Worm (Caenorhabditis elegans) whole organism, young adult: Measurements from ENCODE around the gene ZC302.3.

Experiments
- B0019.2 ChIP-seq: fragments of 200-800 bp; sonication (Bioruptor generic); conservative IDR thresholded peaks from 2 replicates; pipeline ENCODE4 v1.3.6; 2022; ENCODE audit warnings: missing genetic modification reagents, missing genetic modification characterization, missing compliant biosample characterization
- B0336.3 ChIP-seq: fragments of 200-800 bp; sonication (Bioruptor generic); IDR thresholded peaks from 2 replicates; pipeline ENCODE4 v1.3.6; 2022; ENCODE audit warnings: missing genetic modification characterization, missing compliant biosample characterization
- C17E4.6 ChIP-seq: fragments of 200-800 bp; sonication (Bioruptor generic); IDR thresholded peaks from 2 replicates; pipeline ENCODE4 v1.3.6; 2022; ENCODE audit warnings: missing genetic modification reagents, missing genetic modification characterization, missing compliant biosample characterization
- F10E7.11 ChIP-seq: sonication (generic microtip); optimal IDR thresholded peaks from 2 replicates; lab custom pipeline; 2017; ENCODE audit warnings: mild to moderate bottlenecking, missing genetic modification characterization, moderate library complexity, missing compliant biosample characterization
- F22D6.2 ChIP-seq: sonication (generic microtip); optimal IDR thresholded peaks from 2 replicates; lab custom pipeline; 2016; ENCODE audit warnings: mild to moderate bottlenecking, missing genetic modification characterization, missing compliant biosample characterization
- F23B12.7 ChIP-seq: sonication (generic microtip); optimal IDR thresholded peaks from 2 replicates; lab custom pipeline; 2017; ENCODE audit warnings: missing genetic modification characterization, mild to moderate bottlenecking, missing compliant biosample characterization, antibody characterized with exemption, moderate library complexity; ENCODE audit not compliant: insufficient read depth
- F57A8.1 ChIP-seq: fragments of 200-800 bp; sonication (Bioruptor generic); optimal IDR thresholded peaks from 2 replicates; lab custom pipeline; 2018; ENCODE audit warnings: mild to moderate bottlenecking, missing genetic modification characterization, moderate library complexity, missing compliant biosample characterization
- K11D2.4 ChIP-seq: fragments of 200-800 bp; sonication (Bioruptor generic); IDR thresholded peaks from 2 replicates; pipeline ENCODE4 v1.3.6; 2022; ENCODE audit warnings: missing genetic modification reagents, missing genetic modification characterization, missing compliant biosample characterization
- Y53G8AR.9 ChIP-seq: fragments of 200-800 bp; sonication (Bioruptor generic); conservative IDR thresholded peaks from 2 replicates; pipeline ENCODE4 v1.3.6; 2022; ENCODE audit warnings: missing genetic modification reagents, missing genetic modification characterization, missing compliant biosample characterization
- Y95B8A.8 ChIP-seq: fragments of 200-800 bp; sonication (Bioruptor generic); IDR thresholded peaks from 2 replicates; pipeline ENCODE4 v1.3.6; 2022; ENCODE audit warnings: missing genetic modification reagents, missing genetic modification characterization, missing compliant biosample characterization
- ama-1 ChIP-seq, 3 experiments: fragments of 150-350 bp in 1 of 3; sonication (generic microtip) in 2 of 3; optimal IDR thresholded peaks; 2 replicates each; lab custom pipeline; 2014 to 2018; ENCODE audit warnings: missing biosample characterization in 2 of 3, missing genetic modification characterization in 2 of 3, missing genetic modification reagents in 2 of 3
- aptf-2 ChIP-seq: fragments of 200-800 bp; sonication (Bioruptor generic); conservative IDR thresholded peaks from 2 replicates; pipeline ENCODE4 v1.3.6; 2022; ENCODE audit warnings: missing genetic modification reagents, missing genetic modification characterization, missing compliant biosample characterization
- bed-2 ChIP-seq: fragments of 200-800 bp; sonication (Bioruptor generic); IDR thresholded peaks from 2 replicates; pipeline ENCODE4 v1.3.6; 2022; ENCODE audit warnings: missing genetic modification reagents, missing genetic modification characterization, missing compliant biosample characterization
- ccch-3 ChIP-seq: fragments of 200-800 bp; sonication (Bioruptor generic); optimal IDR thresholded peaks from 2 replicates; lab custom pipeline; 2018; ENCODE audit warnings: mild to moderate bottlenecking, missing genetic modification characterization, missing compliant biosample characterization
- cebp-1 ChIP-seq, 2 experiments: fragments of 200-800 bp in 1 of 2; sonication (Bioruptor generic) in 1 of 2; sonication (generic microtip) in 1 of 2; IDR thresholded peaks in 1 of 2; optimal IDR thresholded peaks in 1 of 2; 2 replicates each; pipeline versions ENCODE4 v1.3.6 to Lab custom; 2017 to 2022; ENCODE audit warnings: missing compliant biosample characterization in 2 of 2, missing genetic modification characterization in 2 of 2, mild to moderate bottlenecking in 1 of 2, missing genetic modification reagents in 1 of 2, moderate library complexity in 1 of 2
- ceh-79 ChIP-seq: sonication (generic microtip); optimal IDR thresholded peaks from 2 replicates; lab custom pipeline; 2017; ENCODE audit warnings: mild to moderate bottlenecking, missing genetic modification characterization, missing compliant biosample characterization
- dox-1 ChIP-seq: fragments of 200-800 bp; sonication (Bioruptor generic); IDR thresholded peaks from 2 replicates; pipeline ENCODE4 v1.3.6; 2022; ENCODE audit warnings: missing genetic modification reagents, missing genetic modification characterization, missing compliant biosample characterization
- dpff-1 ChIP-seq: sonication (generic microtip); optimal IDR thresholded peaks from 2 replicates; lab custom pipeline; 2017; ENCODE audit warnings: mild to moderate bottlenecking, missing genetic modification characterization, missing compliant biosample characterization
- dpl-1 ChIP-seq: fragments of 150-350 bp; optimal IDR thresholded peaks from 2 replicates; lab custom pipeline; 2014; ENCODE audit warnings: missing biosample characterization, missing genetic modification reagents, missing genetic modification characterization
- egl-18 ChIP-seq: fragments of 200-800 bp; sonication (Bioruptor generic); IDR thresholded peaks from 2 replicates; pipeline ENCODE4 v1.3.6; 2022; ENCODE audit warnings: missing genetic modification reagents, missing genetic modification characterization, missing compliant biosample characterization
- egrh-3 ChIP-seq: fragments of 200-800 bp; sonication (Bioruptor generic); IDR thresholded peaks from 2 replicates; pipeline ENCODE4 v1.3.6; 2022; ENCODE audit warnings: missing genetic modification reagents, missing genetic modification characterization, missing compliant biosample characterization
- hmg-1.2 ChIP-seq: fragments of 200-800 bp; sonication (Bioruptor generic); IDR thresholded peaks from 2 replicates; pipeline ENCODE4 v1.3.6; 2022; ENCODE audit warnings: missing genetic modification reagents, missing genetic modification characterization, missing compliant biosample characterization
- hmg-20 ChIP-seq: fragments of 200-800 bp; sonication (Bioruptor generic); IDR thresholded peaks from 2 replicates; pipeline ENCODE4 v1.3.6; 2022; ENCODE audit warnings: missing genetic modification reagents, missing genetic modification characterization, missing compliant biosample characterization
- let-526 ChIP-seq: fragments of 200-800 bp; sonication (Bioruptor generic); IDR thresholded peaks from 2 replicates; pipeline ENCODE4 v1.3.6; 2022; ENCODE audit warnings: missing genetic modification reagents, missing genetic modification characterization, missing compliant biosample characterization
- lin-26 ChIP-seq: fragments of 200-800 bp; sonication (Bioruptor generic); IDR thresholded peaks from 2 replicates; pipeline ENCODE4 v1.3.6; 2022; ENCODE audit warnings: missing genetic modification reagents, missing genetic modification characterization, missing compliant biosample characterization
- lin-40 ChIP-seq: sonication (generic microtip); optimal IDR thresholded peaks from 2 replicates; lab custom pipeline; 2016; ENCODE audit warnings: missing genetic modification characterization, mild to moderate bottlenecking, missing compliant biosample characterization, missing genotype, missing genetic modification reagents
- madf-10 ChIP-seq: sonication (generic microtip); optimal IDR thresholded peaks from 2 replicates; lab custom pipeline; 2016; ENCODE audit warnings: mild to moderate bottlenecking, missing genetic modification characterization, missing compliant biosample characterization
- madf-3 ChIP-seq: fragments of 200-800 bp; sonication (Bioruptor generic); IDR thresholded peaks from 2 replicates; pipeline ENCODE4 v1.3.6; 2022; ENCODE audit warnings: missing genetic modification reagents, missing genetic modification characterization, missing compliant biosample characterization
- madf-8 ChIP-seq: fragments of 200-800 bp; sonication (Bioruptor generic); conservative IDR thresholded peaks from 2 replicates; pipeline ENCODE4 v1.3.6; 2022; ENCODE audit warnings: missing genetic modification reagents, missing genetic modification characterization, missing compliant biosample characterization
- mes-4 ChIP-seq: sonication (generic microtip); optimal IDR thresholded peaks from 2 replicates; lab custom pipeline; 2016; ENCODE audit warnings: missing genotype, missing genetic modification characterization, missing compliant biosample characterization
- mxl-1 ChIP-seq: sonication (generic microtip); optimal IDR thresholded peaks from 2 replicates; lab custom pipeline; 2016; ENCODE audit warnings: missing genetic modification characterization, missing compliant biosample characterization
- nfya-2 ChIP-seq: fragments of 200-800 bp; sonication (Bioruptor generic); IDR thresholded peaks from 2 replicates; pipeline ENCODE4 v1.3.6; 2022; ENCODE audit warnings: missing genetic modification reagents, missing genetic modification characterization, missing compliant biosample characterization
- nfyb-1 ChIP-seq: fragments of 200-800 bp; sonication (Bioruptor generic); IDR thresholded peaks from 2 replicates; pipeline ENCODE4 v1.3.6; 2022; ENCODE audit warnings: missing genetic modification reagents, missing genetic modification characterization, missing compliant biosample characterization
- nhr-80 ChIP-seq: sonication (generic microtip); optimal IDR thresholded peaks from 2 replicates; lab custom pipeline; 2016; ENCODE audit warnings: missing genetic modification characterization, missing compliant biosample characterization
- repo-1 ChIP-seq: sonication (generic microtip); optimal IDR thresholded peaks from 2 replicates; lab custom pipeline; 2017; ENCODE audit warnings: mild to moderate bottlenecking, missing genetic modification characterization, missing compliant biosample characterization
- snpc-1.3 ChIP-seq: sonication (generic microtip); optimal IDR thresholded peaks from 2 replicates; lab custom pipeline; 2017; ENCODE audit warnings: missing genetic modification characterization, mild to moderate bottlenecking, missing compliant biosample characterization, antibody characterized with exemption, moderate library complexity, missing genotype, missing genetic modification reagents; ENCODE audit not compliant: insufficient read depth
- snpc-4 ChIP-seq, 5 experiments: fragments of 150-350 bp in 1 of 5; sonication (generic microtip) in 4 of 5; optimal IDR thresholded peaks; 2 replicates each; lab custom pipeline; 2014 to 2018; ENCODE audit warnings: missing genetic modification characterization in 5 of 5, missing biosample characterization in 3 of 5, antibody characterized with exemption in 2 of 5, mild to moderate bottlenecking in 2 of 5, missing compliant biosample characterization in 2 of 5, missing genotype in 2 of 5, moderate library complexity in 2 of 5, missing genetic modification reagents in 1 of 5
- somi-1 ChIP-seq: fragments of 200-800 bp; sonication (Bioruptor generic); optimal IDR thresholded peaks from 2 replicates; lab custom pipeline; 2018; ENCODE audit warnings: mild to moderate bottlenecking, missing genetic modification characterization, missing compliant biosample characterization
- tbx-9 ChIP-seq: sonication (generic microtip); optimal IDR thresholded peaks from 2 replicates; lab custom pipeline; 2016; ENCODE audit warnings: borderline replicate concordance, missing genetic modification characterization, inconsistent platforms, missing compliant biosample characterization
- zfh-2 ChIP-seq: fragments of 200-800 bp; sonication (Bioruptor generic); conservative IDR thresholded peaks from 2 replicates; pipeline ENCODE4 v1.3.6; 2022; ENCODE audit warnings: missing genetic modification reagents, missing genetic modification characterization, missing compliant biosample characterization
- ztf-26 ChIP-seq: sonication (generic microtip); optimal IDR thresholded peaks from 2 replicates; lab custom pipeline; 2017; ENCODE audit warnings: missing genetic modification characterization, missing compliant biosample characterization
- ztf-28 ChIP-seq: fragments of 200-800 bp; sonication (Bioruptor generic); IDR thresholded peaks from 2 replicates; pipeline ENCODE4 v1.3.6; 2022; ENCODE audit warnings: missing genetic modification reagents, missing genetic modification characterization, missing compliant biosample characterization

Gene ZC302.3

ce11 chrV:10718037-10718436, 23.2 kb downstream of the ZC302.3 start:
- no peak for TF ChIP-seq ama-1 (optimal IDR thresholded peaks at IDR 0.05; lab: Kevin White, UChicago)
- TF ChIP-seq ama-1 (GFP tag; optimal IDR thresholded peaks at IDR 0.05; lab: Kevin White, UChicago): no peak
- TF ChIP-seq dox-1 (GFP tag; lab: Robert Waterston, UW): no peak
- TF ChIP-seq ceh-79 (tag; lab: Kevin White, UChicago): no peak
- TF ChIP-seq dpff-1 (tag; lab: Kevin White, UChicago): no peak
- no peak for TF ChIP-seq madf-10
- no peak for TF ChIP-seq mxl-1 (tag; lab: Kevin White, UChicago)
- TF ChIP-seq aptf-2 (GFP tag; lab: Robert Waterston, UW): no peak
- TF ChIP-seq repo-1: no peak
- no peak for TF ChIP-seq egl-18 (GFP tag; lab: Robert Waterston, UW)
- TF ChIP-seq, all 124 proteins: peak for 0

ce11 chrV:10716865-10717713, 24.2 kb downstream of the ZC302.3 start:
- TF ChIP-seq nhr-80 (tag; lab: Kevin White, UChicago): no peak
- TF ChIP-seq bed-2 (GFP tag; lab: Robert Waterston, UW): no peak
- no peak for TF ChIP-seq F23B12.7 (tag; lab: Kevin White, UChicago)
- TF ChIP-seq hmg-20 (GFP tag; lab: Robert Waterston, UW): no peak
- TF ChIP-seq tbx-9 (tag; lab: Kevin White, UChicago): no peak
- 0 out of 2 replicates have a peak, but pooled peaks have one; percentile 8 for TF ChIP-seq nfyb-1 (GFP tag; lab: Robert Waterston, UW)
- no peak for TF ChIP-seq F10E7.11
- TF ChIP-seq ztf-26 (tag; lab: Kevin White, UChicago): peak; percentile 47
- TF ChIP-seq madf-8: no peak
- no peak for TF ChIP-seq ztf-28 (GFP tag; lab: Robert Waterston, UW)
- no peak for TF ChIP-seq F22D6.2 (tag; lab: Kevin White, UChicago)
- no peak for TF ChIP-seq madf-3 (GFP tag; lab: Robert Waterston, UW)
- no peak for TF ChIP-seq nfya-2 (GFP tag; lab: Robert Waterston, UW)
- peak; percentile 16 for TF ChIP-seq somi-1 (GFP tag; lab: Kevin White, UChicago)
- no peak for TF ChIP-seq snpc-1.3 (tag; lab: Kevin White, UChicago)
- no peak for TF ChIP-seq B0336.3 (GFP tag; lab: Robert Waterston, UW)
- no peak for TF ChIP-seq ama-1 (optimal IDR thresholded peaks at IDR 0.05; lab: Kevin White, UChicago)
- TF ChIP-seq ama-1 (GFP tag; optimal IDR thresholded peaks at IDR 0.05; lab: Kevin White, UChicago): no peak
- TF ChIP-seq lin-26 (GFP tag; lab: Robert Waterston, UW): peak; percentile 45; the same call in 1 of the 2 replicates
- TF ChIP-seq mes-4 (tag; lab: Kevin White, UChicago): no peak
- TF ChIP-seq snpc-4 (GFP tag; optimal IDR thresholded peaks at IDR 0.05; lab: Kevin White, UChicago): no peak
- no peak for TF ChIP-seq snpc-4 (tag; optimal IDR thresholded peaks at IDR 0.05; lab: Kevin White, UChicago)
- no peak for TF ChIP-seq lin-40
- no peak for TF ChIP-seq B0019.2 (GFP tag; lab: Robert Waterston, UW)
- no peak for TF ChIP-seq F57A8.1 (GFP tag; lab: Kevin White, UChicago)
- TF ChIP-seq hmg-1.2: 0 out of 2 replicates have a peak, but pooled peaks have one; percentile 12
- TF ChIP-seq cebp-1 (GFP tag; IDR thresholded peaks at IDR 0.05; lab: Robert Waterston, UW): no peak; the same call in 1 of the 2 replicates
- peak; percentile 32 for TF ChIP-seq cebp-1 (tag; optimal IDR thresholded peaks at IDR 0.05; lab: Kevin White, UChicago)
- no peak for TF ChIP-seq K11D2.4 (GFP tag; lab: Robert Waterston, UW)
- 0 out of 2 replicates have a peak, but pooled peaks have one; percentile 19 for TF ChIP-seq Y53G8AR.9 (GFP tag; lab: Robert Waterston, UW)
- TF ChIP-seq C17E4.6: no peak
- TF ChIP-seq dox-1 (GFP tag; lab: Robert Waterston, UW): peak; percentile 36; the same call in 1 of the 2 replicates
- TF ChIP-seq Y95B8A.8 (GFP tag; lab: Robert Waterston, UW): 0 out of 2 replicates have a peak, but pooled peaks have one; percentile 42
- no peak for TF ChIP-seq dpl-1
- no peak for TF ChIP-seq ccch-3 (GFP tag; lab: Kevin White, UChicago)
- no peak for TF ChIP-seq let-526 (GFP tag; lab: Robert Waterston, UW)
- TF ChIP-seq egrh-3 (GFP tag; lab: Robert Waterston, UW): peak; percentile 70; the same call in 1 of the 2 replicates
- TF ChIP-seq zfh-2 (GFP tag; lab: Robert Waterston, UW): peak; percentile 82
- TF ChIP-seq, all 124 proteins: peak for 11
